Worm (Caenorhabditis elegans): ENCODE results near the gene plc-1.

- no peak for TF ChIP-seq cebp-2 (GFP tag; IDR thresholded peaks at IDR 0.05)
- peak; percentile 58 for TF ChIP-seq unc-62 (GFP tag; optimal IDR thresholded peaks at IDR 0.05)
- TF ChIP-seq Y56A3A.18 (GFP tag; IDR thresholded peaks at IDR 0.05) = 0 out of 2 replicates have a peak, but pooled peaks have one; percentile 37
- TF ChIP-seq rpc-1 (optimal IDR thresholded peaks at IDR 0.05) = no peak
- TF ChIP-seq rpc-1 (tag; optimal IDR thresholded peaks at IDR 0.05) = no peak
- no peak for TF ChIP-seq nhr-179 (tag; optimal IDR thresholded peaks at IDR 0.05)
- no peak for TF ChIP-seq ceh-40 (GFP tag; IDR thresholded peaks at IDR 0.05)
- TF ChIP-seq ztf-26 (tag; optimal IDR thresholded peaks at IDR 0.05) = peak; percentile 85
- TF ChIP-seq ama-1 (optimal IDR thresholded peaks at IDR 0.05) = no peak
- TF ChIP-seq ama-1 (GFP tag; optimal IDR thresholded peaks at IDR 0.05) = no peak
- no peak for TF ChIP-seq snpc-1.1 (tag; optimal IDR thresholded peaks at IDR 0.05; ENCODE audit: insufficient read depth)
- peak; percentile 44 for TF ChIP-seq ets-4 (GFP tag; optimal IDR thresholded peaks at IDR 0.05)
These were observed 72.3 kb downstream of the plc-1 start for ce11 chrX:10766123-10766622.
